Worm (Caenorhabditis elegans) whole organism, mixed stage, embryonic: ENCODE data around the gene alfa-1.

Source experiments
- blmp-1 ChIP-seq: fragments of 150-350 bp; optimal IDR thresholded peaks from 2 replicates; lab custom pipeline; 2014; ENCODE audit warnings: missing biosample characterization, missing genetic modification characterization
- lin-13 ChIP-seq: fragments of 150-350 bp; optimal IDR thresholded peaks from 2 replicates; lab custom pipeline; 2014; ENCODE audit warnings: missing biosample characterization, missing genetic modification characterization
- mab-5 ChIP-seq: fragments of 150-350 bp; optimal IDR thresholded peaks from 2 replicates; lab custom pipeline; 2014; ENCODE audit warnings: missing biosample characterization, missing genetic modification characterization
- nhr-28 ChIP-seq: fragments of 150-350 bp; optimal IDR thresholded peaks from 2 replicates; lab custom pipeline; 2014; ENCODE audit warnings: missing biosample characterization, missing genetic modification characterization
- pha-4 ChIP-seq: fragments of 150-350 bp; optimal IDR thresholded peaks from 2 replicates; lab custom pipeline; 2018; ENCODE audit warnings: missing biosample characterization, missing genetic modification reagents, missing genetic modification characterization
- snpc-4 ChIP-seq: fragments of 150-350 bp; optimal IDR thresholded peaks from 2 replicates; lab custom pipeline; 2014; ENCODE audit warnings: missing biosample characterization, missing genetic modification characterization

- TF ChIP-seq blmp-1 (tag; lab: Kevin White, UChicago) = no peak
- TF ChIP-seq snpc-4 (tag; lab: Kevin White, UChicago) = no peak
- TF ChIP-seq nhr-28 (tag; lab: Kevin White, UChicago) = no peak
- peak; percentile 5 for TF ChIP-seq pha-4
- TF ChIP-seq mab-5 = no peak
- TF ChIP-seq lin-13 (tag; lab: Kevin White, UChicago) = no peak
Observed at ce11 chrII:7699009-7699408, 36.7 kb upstream of the alfa-1 start, which contains the start of the genes moa-2 and cdk-11.1.
